Fruit fly (Drosophila melanogaster): ENCODE results near the gene Rac1.

Rac1 gene

dm6 chr3L:1298509-1298908, 4.0 kb downstream of the Rac1 start, which contains the start of gene scf (continued):
- TF ChIP-seq CG10565 (GFP tag; optimal IDR thresholded peaks at IDR 0.05) (no peak), CG14710 (tag; optimal IDR thresholded peaks at IDR 0.05) (peak; percentile 36), CG2116 (GFP tag; optimal IDR thresholded peaks at IDR 0.05) (peak; percentile 35), lab (GFP tag; optimal IDR thresholded peaks at IDR 0.05) (no peak), Vsx1 (GFP tag; optimal IDR thresholded peaks at IDR 0.05) (no peak), CG4617 (GFP tag; optimal IDR thresholded peaks at IDR 0.05; ENCODE audit: borderline replicate concordance) (no peak), CG7839 (tag; optimal IDR thresholded peaks at IDR 0.05) (no peak), Fer3 (tag; optimal IDR thresholded peaks at IDR 0.05) (no peak), nerfin-2 (GFP tag; IDR thresholded peaks at IDR 0.05; ENCODE audit: partially characterized antibody) (no peak), MBD-R2 (GFP tag; IDR thresholded peaks at IDR 0.05) (peak; percentile 27), CG32772 (GFP tag; IDR thresholded peaks at IDR 0.05) (no peak), CG6254 (GFP tag; optimal IDR thresholded peaks at IDR 0.05) (no peak), hkb (optimal IDR thresholded peaks at IDR 0.05) (no peak), hkb (GFP tag; IDR thresholded peaks at IDR 0.05) (peak; percentile 48), pb (GFP tag; optimal IDR thresholded peaks at IDR 0.05) (peak; percentile 41), Dfd (GFP tag; optimal IDR thresholded peaks at IDR 0.05) (no peak), dm (GFP tag; optimal IDR thresholded peaks at IDR 0.05) (no peak), CG8281 (tag; optimal IDR thresholded peaks at IDR 0.05) (no peak), Lhr (GFP tag; optimal IDR thresholded peaks at IDR 0.05) (no peak), MTF-1 (GFP tag; optimal IDR thresholded peaks at IDR 0.05; ENCODE audit: borderline replicate concordance) (peak; percentile 24), CG2202 (tag; optimal IDR thresholded peaks at IDR 0.05) (no peak), H2.0 (GFP tag; IDR thresholded peaks at IDR 0.05) (no peak), E2f1 (GFP tag; IDR thresholded peaks at IDR 0.05) (no peak), CG3163 (GFP tag; optimal IDR thresholded peaks at IDR 0.05) (peak; percentile 37), CG18599 (GFP tag; optimal IDR thresholded peaks at IDR 0.05) (no peak), cg (GFP tag; optimal IDR thresholded peaks at IDR 0.05) (no peak), Blimp-1 (GFP tag; optimal IDR thresholded peaks at IDR 0.05) (no peak), crc (GFP tag; optimal IDR thresholded peaks at IDR 0.05) (no peak), CG6272 (GFP tag; IDR thresholded peaks at IDR 0.05) (no peak), Nf-YA (GFP tag; IDR thresholded peaks at IDR 0.05) (no peak), Jarid2 (GFP tag; optimal IDR thresholded peaks at IDR 0.05) (peak; percentile 80), amos (GFP tag; IDR thresholded peaks at IDR 0.05; ENCODE audit: partially characterized antibody) (peak; percentile 27; the same call in 1 of the 2 replicates), CG10321 (GFP tag; IDR thresholded peaks at IDR 0.05) (no peak), CG15696 (tag; optimal IDR thresholded peaks at IDR 0.05) (no peak), cwo (GFP tag; optimal IDR thresholded peaks at IDR 0.05) (no peak), B-H2 (GFP tag; optimal IDR thresholded peaks at IDR 0.05) (no peak), Lim3 (GFP tag; IDR thresholded peaks at IDR 0.05) (no peak), Camta (GFP tag; optimal IDR thresholded peaks at IDR 0.05) (no peak), CG5245 (GFP tag; optimal IDR thresholded peaks at IDR 0.05) (no peak), dysf (GFP tag; IDR thresholded peaks at IDR 0.05) (no peak), esg (GFP tag; conservative IDR thresholded peaks at IDR 0.05) (no peak), CG10543 (GFP tag; optimal IDR thresholded peaks at IDR 0.05) (no peak), emc (GFP tag; optimal IDR thresholded peaks at IDR 0.05) (no peak), CG14014 (GFP tag; IDR thresholded peaks at IDR 0.05) (0 out of 2 replicates have a peak, but pooled peaks have one; percentile 34), her (GFP tag; optimal IDR thresholded peaks at IDR 0.05) (no peak), Deaf1 (tag; optimal IDR thresholded peaks at IDR 0.05) (peak; percentile 78), Hey (tag; optimal IDR thresholded peaks at IDR 0.05) (no peak), CG8089 (GFP tag; optimal IDR thresholded peaks at IDR 0.05) (no peak), Rx (GFP tag; IDR thresholded peaks at IDR 0.05) (no peak), ttk (GFP tag; IDR thresholded peaks at IDR 0.05) (no peak), Mad (GFP tag; optimal IDR thresholded peaks at IDR 0.05) (no peak)

Measured in whole organism, embryonic.